Worm (Caenorhabditis elegans): Measurements from ENCODE around the gene tmed-4.
"Not testable (repeated sequence)": the region's sequence is repeated elsewhere in the genome, so short reads cannot be mapped to it uniquely, and the experiment has no call there.

Gene tmed-4

DNA sequence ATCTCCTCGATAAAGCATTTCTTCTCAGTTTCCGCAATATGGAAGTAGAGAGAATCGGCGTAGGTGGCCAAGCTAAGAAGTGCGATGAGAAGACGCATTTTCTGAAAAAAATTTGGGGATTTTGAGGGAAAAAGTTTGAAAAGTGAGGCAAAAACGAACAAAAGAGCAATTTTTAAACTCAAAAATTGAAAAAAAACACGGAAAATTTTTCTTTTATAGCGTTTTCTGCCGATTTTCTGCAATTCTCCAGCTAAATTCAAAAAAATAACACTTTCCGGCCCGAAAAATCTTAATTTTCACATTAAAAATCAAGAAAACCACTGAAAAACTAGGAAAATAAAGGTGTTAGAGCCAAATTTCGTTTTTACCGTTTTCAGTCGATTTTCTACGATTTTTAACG, at the start of gene tmed-4:
TSS of gene tmed-4 (minus strand) at position 101 of the 400 bp plus-strand sequence.
- TF ChIP-seq gei-8 (GFP tag; optimal IDR thresholded peaks at IDR 0.05); F37D6.2 (tag; optimal IDR thresholded peaks at IDR 0.05); hmg-1.1 (GFP tag; IDR thresholded peaks at IDR 0.05): not testable (repeated sequence)

- TF ChIP-seq dmd-8 (GFP tag; IDR thresholded peaks at IDR 0.05) (0 out of 2 replicates have a peak, but pooled peaks have one; percentile 44), F10B5.3 (tag; optimal IDR thresholded peaks at IDR 0.05) (no peak), F44E2.7 (GFP tag; IDR thresholded peaks at IDR 0.05) (peak; percentile 79; the same call in 1 of the 2 replicates), ceh-28 (tag; optimal IDR thresholded peaks at IDR 0.05) (peak; percentile 83), unc-62 (GFP tag; optimal IDR thresholded peaks at IDR 0.05 in 1 of 2) (peak in 1 of 2 experiments; percentile 70), unc-62 (tag; optimal IDR thresholded peaks at IDR 0.05) (no peak), php-3 (GFP tag; IDR thresholded peaks at IDR 0.05) (0 out of 2 replicates have a peak, but pooled peaks have one; percentile 14), ces-1 (GFP tag; optimal IDR thresholded peaks at IDR 0.05) (no peak)
These were observed 49.4 kb upstream of the tmed-4 start for ce11 chrV:19998203-19998836.

- TF ChIP-seq fos-1 (tag; optimal IDR thresholded peaks at IDR 0.05) (no peak), mdt-29 (GFP tag; IDR thresholded peaks at IDR 0.05) (no peak), hmg-1.1 (GFP tag; IDR thresholded peaks at IDR 0.05) (0 out of 2 replicates have a peak, but pooled peaks have one; percentile 10), set-16 (GFP tag; IDR thresholded peaks at IDR 0.05) (peak; percentile 83)
These were observed 48.6 kb upstream of the tmed-4 start for ce11 chrV:19997481-19997880.

ce11 chrV:19994665-19995064, 45.8 kb upstream of the tmed-4 start:
- TF ChIP-seq daf-16 (GFP tag; optimal IDR thresholded peaks at IDR 0.05) (no peak), daf-16 (tag; optimal IDR thresholded peaks at IDR 0.05) (peak; percentile 64), unc-62 (GFP tag; optimal IDR thresholded peaks at IDR 0.05 in 1 of 2) (peak in 1 of 2 experiments; percentile 27), unc-62 (tag; optimal IDR thresholded peaks at IDR 0.05) (no peak), dpl-1 (GFP tag; optimal IDR thresholded peaks at IDR 0.05) (no peak), pqm-1 (tag; optimal IDR thresholded peaks at IDR 0.05) (peak; percentile 77)

DNA sequence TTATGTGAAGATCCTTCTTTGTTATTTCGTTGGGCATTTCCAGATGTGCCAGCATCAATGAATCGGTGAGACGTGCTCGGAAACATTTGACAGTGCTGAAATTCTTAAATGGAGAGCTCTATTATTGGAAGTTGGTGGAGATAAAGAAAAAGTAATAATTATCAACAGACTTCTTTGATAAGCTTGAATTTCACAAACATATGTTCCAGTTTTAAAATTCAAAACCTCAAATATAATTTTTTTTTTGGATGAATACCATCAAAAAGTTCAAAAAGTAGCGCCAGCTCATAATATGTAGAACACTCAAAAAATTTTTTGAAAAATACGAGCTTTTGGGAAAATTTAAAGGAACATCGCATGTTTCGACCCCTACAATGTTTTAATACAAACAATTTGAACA, 45.2 kb upstream of the tmed-4 start, which contains the start of gene Y60A3A.25:
TSS of gene Y60A3A.25 (minus strand) at position 101 of the 400 bp plus-strand sequence.
- no peak for TF ChIP-seq pqm-1 (tag; optimal IDR thresholded peaks at IDR 0.05)
- no peak for TF ChIP-seq lin-1 (GFP tag; IDR thresholded peaks at IDR 0.05)
- TF ChIP-seq ceh-20 (GFP tag; IDR thresholded peaks at IDR 0.05): no peak
- no peak for TF ChIP-seq mdl-1 (tag; optimal IDR thresholded peaks at IDR 0.05)
- TF ChIP-seq nhr-111 (GFP tag; optimal IDR thresholded peaks at IDR 0.05): no peak
- TF ChIP-seq ctbp-1 (GFP tag; IDR thresholded peaks at IDR 0.05): no peak
- TF ChIP-seq spr-1 (tag; optimal IDR thresholded peaks at IDR 0.05): no peak
- no peak for TF ChIP-seq sdz-12 (GFP tag; optimal IDR thresholded peaks at IDR 0.05)
- TF ChIP-seq set-16 (GFP tag; IDR thresholded peaks at IDR 0.05): no peak
- TF ChIP-seq lin-15B (tag; optimal IDR thresholded peaks at IDR 0.05): no peak
- TF ChIP-seq madf-5 (GFP tag; IDR thresholded peaks at IDR 0.05): no peak
- no peak for TF ChIP-seq aha-1 (tag)
- TF ChIP-seq snpc-1.2 (GFP tag; IDR thresholded peaks at IDR 0.05): no peak
- TF ChIP-seq F44E2.7 (GFP tag; IDR thresholded peaks at IDR 0.05): no peak
- TF ChIP-seq nhr-11 (tag; optimal IDR thresholded peaks at IDR 0.05): no peak
- no peak for TF ChIP-seq F49E8.2 (tag; optimal IDR thresholded peaks at IDR 0.05; ENCODE audit: borderline replicate concordance)
- no peak for TF ChIP-seq mxl-2 (GFP tag; conservative IDR thresholded peaks at IDR 0.05)
